Fruit fly (Drosophila melanogaster): ENCODE data around the gene PMCA.
A peak's percentile ranks its signal among the peaks of the same experiment; 100 is the strongest.

PMCA gene

dm6 chr4:404325-404724 lies 45.6 kb upstream of the PMCA start (continued):
- TF ChIP-seq ap (GFP tag; IDR thresholded peaks at IDR 0.05), result no peak
- peak; percentile 51 for TF ChIP-seq lab (GFP tag; optimal IDR thresholded peaks at IDR 0.05)
- TF ChIP-seq CG17385 (GFP tag; optimal IDR thresholded peaks at IDR 0.05), result peak; percentile 69
- TF ChIP-seq NC2α (GFP tag; optimal IDR thresholded peaks at IDR 0.05), result no peak
- TF ChIP-seq Six4 (GFP tag; optimal IDR thresholded peaks at IDR 0.05), result peak; percentile 52
- no peak for TF ChIP-seq Atf3 (GFP tag; optimal IDR thresholded peaks at IDR 0.05)
- TF ChIP-seq oc (tag; optimal IDR thresholded peaks at IDR 0.05), result no peak
- TF ChIP-seq CG17568 (GFP tag; optimal IDR thresholded peaks at IDR 0.05), result peak; percentile 72
- no peak for TF ChIP-seq CG9876 (GFP tag; optimal IDR thresholded peaks at IDR 0.05)
- peak; percentile 43 for TF ChIP-seq Fer3 (tag; optimal IDR thresholded peaks at IDR 0.05)
- no peak for TF ChIP-seq Hey (tag; optimal IDR thresholded peaks at IDR 0.05)
- no peak for TF ChIP-seq tna (GFP tag; IDR thresholded peaks at IDR 0.05; ENCODE audit: partially characterized antibody)
- TF ChIP-seq pfk (GFP tag; optimal IDR thresholded peaks at IDR 0.05), result peak; percentile 22
- peak; percentile 83 for TF ChIP-seq ci (GFP tag; IDR thresholded peaks at IDR 0.05)
- peak; percentile 34 for TF ChIP-seq CG31365 (tag; optimal IDR thresholded peaks at IDR 0.05)
- no peak for TF ChIP-seq Oaz (GFP tag; IDR thresholded peaks at IDR 0.05)
- no peak for TF ChIP-seq tx (GFP tag; optimal IDR thresholded peaks at IDR 0.05)
- TF ChIP-seq CG12104 (GFP tag; optimal IDR thresholded peaks at IDR 0.05), result peak; percentile 19
- TF ChIP-seq lov (optimal IDR thresholded peaks at IDR 0.05), result no peak
- TF ChIP-seq lov (GFP tag; IDR thresholded peaks at IDR 0.05), result no peak
- no peak for TF ChIP-seq mld (GFP tag; IDR thresholded peaks at IDR 0.05; ENCODE audit: partially characterized antibody)
- no peak for TF ChIP-seq CG30403 (GFP tag; optimal IDR thresholded peaks at IDR 0.05)
- peak; percentile 54 for TF ChIP-seq CG7839 (tag; optimal IDR thresholded peaks at IDR 0.05)
- peak; percentile 71 for TF ChIP-seq CG10431 (GFP tag; optimal IDR thresholded peaks at IDR 0.05)
- no peak for TF ChIP-seq CG2889 (GFP tag; IDR thresholded peaks at IDR 0.05)
- TF ChIP-seq CrebB (tag; optimal IDR thresholded peaks at IDR 0.05), result peak; percentile 28
- no peak; the same call in 1 of the 2 replicates for TF ChIP-seq CG14014 (GFP tag; IDR thresholded peaks at IDR 0.05)
- TF ChIP-seq CG4328 (GFP tag; optimal IDR thresholded peaks at IDR 0.05), result peak; percentile 19
- TF ChIP-seq CG2712 (tag; optimal IDR thresholded peaks at IDR 0.05), result peak; percentile 60
- no peak for TF ChIP-seq BEAF-32 (GFP tag; optimal IDR thresholded peaks at IDR 0.05)
- TF ChIP-seq H15 (GFP tag; IDR thresholded peaks at IDR 0.05), result no peak
- peak; percentile 50 to 55 for TF ChIP-seq bsh (GFP tag; optimal IDR thresholded peaks at IDR 0.05)
- TF ChIP-seq hkb (optimal IDR thresholded peaks at IDR 0.05), result no peak
- peak; percentile 28; the same call in 1 of the 2 replicates for TF ChIP-seq hkb (GFP tag; IDR thresholded peaks at IDR 0.05)
- TF ChIP-seq Rfx (GFP tag; IDR thresholded peaks at IDR 0.05), result no peak
- TF ChIP-seq Myb (GFP tag; optimal IDR thresholded peaks at IDR 0.05), result no peak
- no peak for TF ChIP-seq Dfd (GFP tag; optimal IDR thresholded peaks at IDR 0.05)
- peak; percentile 82 for TF ChIP-seq CG6254 (GFP tag; optimal IDR thresholded peaks at IDR 0.05)
- TF ChIP-seq CG8765 (GFP tag; IDR thresholded peaks at IDR 0.05), result no peak
- no peak for TF ChIP-seq lbe (GFP tag; optimal IDR thresholded peaks at IDR 0.05)
- TF ChIP-seq CG8388 (GFP tag; optimal IDR thresholded peaks at IDR 0.05), result peak; percentile 60
- peak; percentile 66 for TF ChIP-seq CG33557 (GFP tag; optimal IDR thresholded peaks at IDR 0.05)
- TF ChIP-seq Ets97D (GFP tag; optimal IDR thresholded peaks at IDR 0.05), result no peak
- TF ChIP-seq twi (tag; optimal IDR thresholded peaks at IDR 0.05), result no peak
- TF ChIP-seq zfh2 (GFP tag; optimal IDR thresholded peaks at IDR 0.05), result no peak
- peak; percentile 22 for TF ChIP-seq CG12659 (GFP tag; optimal IDR thresholded peaks at IDR 0.05)
- 0 out of 3 replicates have a peak, but pooled peaks have one; percentile 7 for TF ChIP-seq row (GFP tag; IDR thresholded peaks at IDR 0.05)
- no peak for TF ChIP-seq crol (GFP tag; IDR thresholded peaks at IDR 0.05)
- peak; percentile 70 for TF ChIP-seq Fer1 (GFP tag; optimal IDR thresholded peaks at IDR 0.05)
- peak; percentile 11 for TF ChIP-seq scrt (GFP tag; optimal IDR thresholded peaks at IDR 0.05)
- peak in 1 of 2 experiments; percentile 16 for TF ChIP-seq Pdp1 (GFP tag; optimal IDR thresholded peaks at IDR 0.05)

Measured in whole organism, embryonic.